Worm (Caenorhabditis elegans): Measurements from ENCODE around the gene eak-4.

DNA sequence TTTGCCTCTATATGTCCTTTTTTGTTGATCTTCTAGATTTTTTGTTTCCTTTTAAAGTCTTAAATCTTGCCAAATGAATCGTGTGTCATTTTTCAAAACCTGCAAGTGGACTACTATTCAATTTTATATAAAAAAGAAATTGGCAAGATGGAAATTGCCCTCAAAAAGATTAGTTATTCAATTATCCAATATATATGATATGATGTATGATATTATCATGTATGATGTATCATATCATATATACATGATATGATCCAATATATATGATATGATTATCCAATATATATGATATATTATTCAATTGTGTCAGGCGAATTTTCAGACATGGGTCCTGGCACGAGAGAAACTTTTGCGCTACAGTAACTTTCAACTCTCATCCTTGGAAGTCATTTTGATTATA is 30.1 kb downstream of the eak-4 start, which contains the start of gene sru-20:
- TF ChIP-seq hlh-26 (GFP tag; conservative IDR thresholded peaks at IDR 0.05): no peak
- TF ChIP-seq rcor-1 (GFP tag; IDR thresholded peaks at IDR 0.05): no peak
- TF ChIP-seq unc-62 (GFP tag; optimal IDR thresholded peaks at IDR 0.05): no peak
- TF ChIP-seq egl-44 (GFP tag; IDR thresholded peaks at IDR 0.05): no peak
- TF ChIP-seq pha-4 (tag; optimal IDR thresholded peaks at IDR 0.05): no peak
- TF ChIP-seq ceh-79 (tag; optimal IDR thresholded peaks at IDR 0.05): no peak
- no peak for TF ChIP-seq sdz-38 (tag; optimal IDR thresholded peaks at IDR 0.05)
- no peak for TF ChIP-seq ztf-26 (tag; optimal IDR thresholded peaks at IDR 0.05)
- no peak for TF ChIP-seq atf-7 (tag; optimal IDR thresholded peaks at IDR 0.05)

All from whole organism, young adult.